Fruit fly (Drosophila melanogaster) whole organism, prepupa: Measurements from ENCODE around the gene CG43707.
A peak's percentile ranks its signal among the peaks of the same experiment; 100 is the strongest.

Experiments used
- Blimp-1 ChIP-seq: fragments of 200-800 bp; sonication (Bioruptor generic); optimal IDR thresholded peaks from 3 replicates; lab custom pipeline; 2017; ENCODE audit warnings: missing biosample characterization, missing genetic modification characterization, mild to moderate bottlenecking, moderate library complexity, missing genetic modification reagents
- CG10631 ChIP-seq: fragments of 200-800 bp; sonication (Bioruptor generic); optimal IDR thresholded peaks from 2 replicates; lab custom pipeline; 2016; ENCODE audit warnings: missing biosample characterization, missing genetic modification characterization
- CG10669 ChIP-seq: fragments of 200-800 bp; sonication (Bioruptor generic); optimal IDR thresholded peaks from 3 replicates; lab custom pipeline; 2018; ENCODE audit warnings: missing biosample characterization, mild to moderate bottlenecking, missing genetic modification characterization, moderate library complexity
- CG11294 ChIP-seq: fragments of 200-800 bp; sonication (Bioruptor generic); IDR thresholded peaks from 2 replicates; pipeline ENCODE4 v1.3.6; 2022; ENCODE audit warnings: missing biosample characterization, missing genetic modification characterization
- CG11762 ChIP-seq: fragments of 200-800 bp; sonication (Bioruptor generic); optimal IDR thresholded peaks from 3 replicates; lab custom pipeline; 2016; ENCODE audit warnings: missing biosample characterization, missing genetic modification characterization; ENCODE audit not compliant: insufficient read depth
- CG11902 ChIP-seq: fragments of 200-800 bp; sonication (Bioruptor generic); optimal IDR thresholded peaks from 3 replicates; lab custom pipeline; 2016; ENCODE audit warnings: missing biosample characterization, missing genetic modification characterization
- CG15336 ChIP-seq: fragments of 200-800 bp; sonication (Bioruptor generic); IDR thresholded peaks from 2 replicates; pipeline ENCODE4 v1.3.6; 2022; ENCODE audit warnings: missing biosample characterization, missing genetic modification characterization
- CG1621 ChIP-seq: fragments of 200-800 bp; sonication (Bioruptor generic); optimal IDR thresholded peaks from 3 replicates; lab custom pipeline; 2018; ENCODE audit warnings: missing biosample characterization, mild to moderate bottlenecking, missing genetic modification characterization
- CG16779 ChIP-seq: fragments of 200-800 bp; sonication (Bioruptor generic); optimal IDR thresholded peaks from 3 replicates; lab custom pipeline; 2017; ENCODE audit warnings: missing biosample characterization, mild to moderate bottlenecking, missing genetic modification characterization
- CG3032 ChIP-seq: fragments of 200-800 bp; optimal IDR thresholded peaks from 2 replicates; lab custom pipeline; 2019; ENCODE audit warnings: missing biosample characterization, mild to moderate bottlenecking, missing genetic modification characterization, moderate library complexity
- CG31627 ChIP-seq: fragments of 200-800 bp; sonication (Bioruptor generic); optimal IDR thresholded peaks from 3 replicates; lab custom pipeline; 2016; ENCODE audit warnings: missing biosample characterization, missing genetic modification characterization
- CG32006 ChIP-seq: fragments of 200-800 bp; sonication (Bioruptor generic); optimal IDR thresholded peaks from 3 replicates; lab custom pipeline; 2017; ENCODE audit warnings: missing biosample characterization, mild to moderate bottlenecking, missing genetic modification characterization
- CG34406 ChIP-seq: fragments of 200-800 bp; sonication (Bioruptor generic); optimal IDR thresholded peaks from 3 replicates; lab custom pipeline; 2016; ENCODE audit warnings: missing biosample characterization, missing genetic modification characterization
- CG3919 ChIP-seq: fragments of 200-800 bp; sonication (Bioruptor generic); optimal IDR thresholded peaks from 3 replicates; lab custom pipeline; 2016; ENCODE audit warnings: missing biosample characterization, missing genetic modification characterization
- CG4318 ChIP-seq: fragments of 200-800 bp; sonication (Bioruptor generic); optimal IDR thresholded peaks from 3 replicates; lab custom pipeline; 2017; ENCODE audit warnings: missing biosample characterization, mild to moderate bottlenecking, missing genetic modification characterization
- CG6163 ChIP-seq: fragments of 200-800 bp; sonication (Bioruptor generic); IDR thresholded peaks from 3 replicates; pipeline ENCODE4 v1.3.6; 2022; ENCODE audit warnings: missing biosample characterization, missing genetic modification characterization
- CG6276 ChIP-seq: fragments of 200-800 bp; sonication (Bioruptor generic); optimal IDR thresholded peaks from 2 replicates; lab custom pipeline; 2017; ENCODE audit warnings: missing biosample characterization, mild to moderate bottlenecking, missing genetic modification characterization
- CG6792 ChIP-seq: fragments of 200-800 bp; sonication (Bioruptor generic); optimal IDR thresholded peaks from 3 replicates; lab custom pipeline; 2016; ENCODE audit warnings: missing biosample characterization, missing genetic modification characterization
- CG6808 ChIP-seq: fragments of 200-800 bp; sonication (Bioruptor generic); optimal IDR thresholded peaks from 3 replicates; lab custom pipeline; 2017; ENCODE audit warnings: missing biosample characterization, missing genetic modification characterization, mild to moderate bottlenecking, moderate library complexity, missing genetic modification reagents
- CG6854 ChIP-seq: fragments of 200-800 bp; sonication (Bioruptor generic); optimal IDR thresholded peaks from 2 replicates; lab custom pipeline; 2017; ENCODE audit warnings: missing biosample characterization, mild to moderate bottlenecking, missing genetic modification characterization
- CG7368 ChIP-seq: fragments of 200-800 bp; sonication (Bioruptor generic); optimal IDR thresholded peaks from 3 replicates; lab custom pipeline; 2016; ENCODE audit warnings: missing biosample characterization, missing genetic modification characterization
- CG8119 ChIP-seq: fragments of 200-800 bp; sonication (Bioruptor generic); IDR thresholded peaks from 3 replicates; pipeline ENCODE4 v1.3.6; 2022; ENCODE audit warnings: missing biosample characterization, missing genetic modification characterization
- CG9139 ChIP-seq: fragments of 200-800 bp; sonication (Bioruptor generic); optimal IDR thresholded peaks from 3 replicates; lab custom pipeline; 2017; ENCODE audit warnings: missing biosample characterization, mild to moderate bottlenecking, missing genetic modification characterization
- Eip75B ChIP-seq: fragments of 200-800 bp; sonication (Bioruptor generic); optimal IDR thresholded peaks from 3 replicates; lab custom pipeline; 2016; ENCODE audit warnings: missing biosample characterization, missing genetic modification characterization
- Eip78C ChIP-seq: fragments of 200-800 bp; sonication (Bioruptor generic); peaks from one replicate; lab custom pipeline; 2016; ENCODE audit warnings: missing biosample characterization, missing genetic modification characterization
- Eip93F ChIP-seq: fragments of 200-800 bp; sonication (Bioruptor generic); optimal IDR thresholded peaks from 2 replicates; lab custom pipeline; 2016; ENCODE audit warnings: missing biosample characterization, mild to moderate bottlenecking, missing genetic modification characterization
- Ets21C ChIP-seq: fragments of 200-800 bp; sonication (Bioruptor generic); optimal IDR thresholded peaks from 3 replicates; lab custom pipeline; 2016; ENCODE audit warnings: missing biosample characterization, missing genetic modification characterization
- Ets96B ChIP-seq: fragments of 200-800 bp; optimal IDR thresholded peaks from 2 replicates; lab custom pipeline; 2019; ENCODE audit warnings: missing biosample characterization, mild to moderate bottlenecking, missing genetic modification characterization, moderate library complexity
- Gug ChIP-seq: fragments of 200-800 bp; sonication (Bioruptor generic); IDR thresholded peaks from 2 replicates; pipeline ENCODE4 v1.3.6; 2022; ENCODE audit warnings: missing biosample characterization, missing genetic modification characterization
- Hr39 ChIP-seq: fragments of 200-800 bp; sonication (Bioruptor generic); optimal IDR thresholded peaks from 2 replicates; lab custom pipeline; 2016; ENCODE audit warnings: missing biosample characterization, missing genetic modification characterization
- Hr4 ChIP-seq: fragments of 200-800 bp; sonication (Bioruptor generic); optimal IDR thresholded peaks from 3 replicates; lab custom pipeline; 2016; ENCODE audit warnings: missing biosample characterization, missing genetic modification characterization
- Met ChIP-seq: fragments of 200-800 bp; sonication (Bioruptor generic); optimal IDR thresholded peaks from 3 replicates; lab custom pipeline; 2016; ENCODE audit warnings: missing biosample characterization, missing genetic modification characterization
- OdsH ChIP-seq: fragments of 200-800 bp; sonication (Bioruptor generic); optimal IDR thresholded peaks from 3 replicates; lab custom pipeline; 2016; ENCODE audit warnings: missing biosample characterization, missing genetic modification characterization
- Smox ChIP-seq: fragments of 200-800 bp; sonication (Bioruptor generic); optimal IDR thresholded peaks from 3 replicates; lab custom pipeline; 2016; ENCODE audit warnings: missing biosample characterization, missing genetic modification characterization
- Sox102F ChIP-seq: fragments of 200-800 bp; sonication (Bioruptor generic); optimal IDR thresholded peaks from 2 replicates; lab custom pipeline; 2016; ENCODE audit warnings: missing biosample characterization, mild to moderate bottlenecking, missing genetic modification characterization
- Sox14 ChIP-seq: fragments of 200-800 bp; sonication (Bioruptor generic); optimal IDR thresholded peaks from 3 replicates; lab custom pipeline; 2016; ENCODE audit warnings: missing biosample characterization, missing genetic modification characterization
- Sox15 ChIP-seq: fragments of 200-800 bp; sonication (Bioruptor generic); optimal IDR thresholded peaks from 3 replicates; lab custom pipeline; 2016; ENCODE audit warnings: missing biosample characterization, missing genetic modification characterization
- acj6 ChIP-seq: fragments of 200-800 bp; sonication (Bioruptor generic); optimal IDR thresholded peaks from 3 replicates; lab custom pipeline; 2016; ENCODE audit warnings: missing biosample characterization, missing genetic modification characterization
- cyc ChIP-seq: fragments of 200-800 bp; sonication (Bioruptor generic); optimal IDR thresholded peaks from 3 replicates; lab custom pipeline; 2016; ENCODE audit warnings: missing biosample characterization, missing genetic modification characterization
- dac ChIP-seq: fragments of 200-800 bp; sonication (Bioruptor generic); optimal IDR thresholded peaks from 2 replicates; lab custom pipeline; 2017; ENCODE audit warnings: missing biosample characterization, mild to moderate bottlenecking, missing genetic modification characterization
- dsx ChIP-seq: fragments of 200-800 bp; optimal IDR thresholded peaks from 3 replicates; lab custom pipeline; 2019; ENCODE audit warnings: missing biosample characterization, mild to moderate bottlenecking, missing genetic modification characterization, moderate library complexity; ENCODE audit not compliant: poor library complexity, severe bottlenecking
- fd59A ChIP-seq: fragments of 200-800 bp; sonication (Bioruptor generic); optimal IDR thresholded peaks from 2 replicates; lab custom pipeline; 2017; ENCODE audit warnings: missing biosample characterization, mild to moderate bottlenecking, missing genetic modification characterization, missing genetic modification reagents
- fd85E ChIP-seq: fragments of 200-800 bp; sonication (Bioruptor generic); optimal IDR thresholded peaks from 3 replicates; lab custom pipeline; 2016; ENCODE audit warnings: missing biosample characterization, missing genetic modification characterization
- lz ChIP-seq: fragments of 200-800 bp; sonication (Bioruptor generic); optimal IDR thresholded peaks from 3 replicates; lab custom pipeline; 2016; ENCODE audit warnings: missing biosample characterization, missing genetic modification characterization
- net ChIP-seq: fragments of 200-800 bp; sonication (Bioruptor generic); optimal IDR thresholded peaks from 3 replicates; lab custom pipeline; 2016; ENCODE audit warnings: missing biosample characterization, missing genetic modification characterization
- salr ChIP-seq, 2 experiments: fragments of 200-800 bp; sonication (Bioruptor generic); optimal IDR thresholded peaks; 3 replicates each; lab custom pipeline; 2016 to 2018; ENCODE audit warnings: missing biosample characterization in 2 of 2, missing genetic modification characterization in 2 of 2, mild to moderate bottlenecking in 1 of 2
- svp ChIP-seq: fragments of 200-800 bp; sonication (Bioruptor generic); peaks from one replicate; lab custom pipeline; 2016; ENCODE audit warnings: missing biosample characterization, missing genetic modification characterization
- vri ChIP-seq: fragments of 200-800 bp; sonication (Bioruptor generic); optimal IDR thresholded peaks from 3 replicates; lab custom pipeline; 2016; ENCODE audit warnings: missing biosample characterization, mild to moderate bottlenecking, missing genetic modification characterization

Gene CG43707

DNA sequence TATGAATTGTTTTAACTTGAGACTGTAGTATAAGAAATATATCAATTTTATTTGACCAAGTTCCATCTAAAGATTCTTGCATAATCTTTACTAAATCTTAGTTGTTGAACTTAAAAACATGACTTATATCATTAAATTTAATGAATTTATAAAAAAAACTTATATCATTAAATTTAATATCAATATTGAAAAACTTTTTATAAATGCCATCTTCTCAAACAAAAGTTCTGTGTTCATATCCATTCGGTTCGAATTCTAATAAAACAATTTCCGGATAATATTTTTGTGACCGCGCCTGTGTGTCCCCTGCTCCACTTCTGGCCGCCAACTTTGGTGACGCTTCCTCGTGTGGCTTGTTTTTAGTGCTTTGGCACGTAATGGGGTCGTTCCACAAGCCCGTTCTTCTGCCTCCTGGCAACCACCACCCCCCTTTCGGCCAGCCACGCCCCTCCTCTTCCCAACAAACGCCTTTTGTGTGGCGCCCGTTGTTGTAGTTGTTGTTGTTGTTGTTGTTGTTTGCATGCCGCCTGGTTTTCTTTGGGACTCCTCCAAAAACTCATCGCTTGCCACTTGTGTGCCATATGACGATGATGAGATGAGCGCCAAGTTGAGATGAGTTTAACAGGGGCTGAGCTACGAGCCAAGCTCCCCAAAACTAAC, 19.9 kb upstream of the CG43707 start (continued):
- TF ChIP-seq OdsH (GFP tag; lab: Kevin White, UChicago) (peak; percentile 29), Gug (GFP tag; lab: Robert Waterston, UW) (no peak), CG6276 (GFP tag; lab: Kevin White, UChicago) (peak; percentile 36), CG31627 (GFP tag; lab: Kevin White, UChicago) (no peak), vri (GFP tag; lab: Kevin White, UChicago) (no peak), CG3919 (GFP tag; lab: Kevin White, UChicago) (peak; percentile 36), Ets96B (peak; percentile 27), CG11762 (no peak), net (no peak), Eip78C (GFP tag; lab: Kevin White, UChicago) (peak; percentile 81), Hr4 (GFP tag; lab: Kevin White, UChicago) (no peak), svp (peak; percentile 56), fd85E (GFP tag; lab: Kevin White, UChicago) (no peak), dsx (no peak), Hr39 (GFP tag; lab: Kevin White, UChicago) (no peak), CG16779 (tag; lab: Kevin White, UChicago) (no peak), CG6808 (GFP tag; lab: Kevin White, UChicago) (no peak)

dm6 chr2L:3737682-3738081, 19.4 kb upstream of the CG43707 start:
- TF ChIP-seq CG8119 (GFP tag; lab: Robert Waterston, UW) (no peak), Smox (GFP tag; lab: Kevin White, UChicago) (no peak), Sox15 (GFP tag; lab: Kevin White, UChicago) (no peak), Sox102F (GFP tag; lab: Kevin White, UChicago) (no peak), CG11762 (no peak), OdsH (GFP tag; lab: Kevin White, UChicago) (peak; percentile 34), Eip75B (GFP tag; lab: Kevin White, UChicago) (no peak), Met (GFP tag; lab: Kevin White, UChicago) (no peak), Hr39 (GFP tag; lab: Kevin White, UChicago) (no peak), Hr4 (GFP tag; lab: Kevin White, UChicago) (peak; percentile 58), lz (no peak), CG6163 (GFP tag; lab: Robert Waterston, UW) (no peak), salr (GFP tag; optimal IDR thresholded peaks at IDR 0.05; lab: Kevin White, UChicago) (peak in 1 of 2 experiments; percentile 1), CG6808 (GFP tag; lab: Kevin White, UChicago) (no peak), CG6792 (GFP tag; lab: Kevin White, UChicago) (no peak), Gug (GFP tag; lab: Robert Waterston, UW) (no peak), CG3032 (no peak), dac (no peak), CG6854 (GFP tag; lab: Kevin White, UChicago) (no peak), fd59A (GFP tag; lab: Kevin White, UChicago) (no peak), CG1621 (tag; lab: Kevin White, UChicago) (no peak), cyc (no peak), Eip93F (GFP tag; lab: Kevin White, UChicago) (no peak), CG16779 (tag; lab: Kevin White, UChicago) (no peak), Ets21C (no peak), CG11902 (GFP tag; lab: Kevin White, UChicago) (no peak), acj6 (no peak), CG34406 (GFP tag; lab: Kevin White, UChicago) (no peak), Blimp-1 (GFP tag; lab: Kevin White, UChicago) (no peak), vri (GFP tag; lab: Kevin White, UChicago) (no peak), CG9139 (GFP tag; lab: Kevin White, UChicago) (no peak), CG4318 (GFP tag; lab: Kevin White, UChicago) (peak; percentile 16), svp (peak; percentile 57), CG11294 (no peak), CG10631 (no peak), Sox14 (no peak), dsx (no peak), CG10669 (GFP tag; lab: Kevin White, UChicago) (no peak), CG6276 (GFP tag; lab: Kevin White, UChicago) (peak; percentile 2), CG15336 (GFP tag; lab: Robert Waterston, UW) (no peak), Ets96B (peak; percentile 14), CG7368 (no peak), CG32006 (GFP tag; lab: Kevin White, UChicago) (peak; percentile 60), Eip78C (GFP tag; lab: Kevin White, UChicago) (peak; percentile 88)
